Fruit fly (Drosophila melanogaster): Measurements from ENCODE around the gene CG12426.

The CG12426 gene

dm6 chr3R:27916355-27917019 is 44.3 kb upstream of the CG12426 start, which contains the start of the genes CG5003 and mRpS22 (continued):
- peak; percentile 27 for TF ChIP-seq cwo (GFP tag; optimal IDR thresholded peaks at IDR 0.05)
- TF ChIP-seq CG30431 (GFP tag; optimal IDR thresholded peaks at IDR 0.05): no peak
- TF ChIP-seq Atf-2 (GFP tag; optimal IDR thresholded peaks at IDR 0.05): no peak
- TF ChIP-seq fd64A (GFP tag; optimal IDR thresholded peaks at IDR 0.05): no peak
- no peak for TF ChIP-seq sd (tag; optimal IDR thresholded peaks at IDR 0.05)
- peak; percentile 13 for TF ChIP-seq CG15514 (GFP tag; optimal IDR thresholded peaks at IDR 0.05)
- TF ChIP-seq CG4424 (GFP tag; optimal IDR thresholded peaks at IDR 0.05): peak; percentile 69
- no peak for TF ChIP-seq CG2202 (tag; optimal IDR thresholded peaks at IDR 0.05)
- peak; percentile 3 for TF ChIP-seq Spps (tag; optimal IDR thresholded peaks at IDR 0.05)
- no peak for TF ChIP-seq jing (GFP tag; optimal IDR thresholded peaks at IDR 0.05)
- no peak for TF ChIP-seq HLH4C (GFP tag; IDR thresholded peaks at IDR 0.05; ENCODE audit: partially characterized antibody)
- TF ChIP-seq CG18764 (GFP tag; optimal IDR thresholded peaks at IDR 0.05): no peak
- TF ChIP-seq Camta (GFP tag; optimal IDR thresholded peaks at IDR 0.05): no peak
- TF ChIP-seq eve (GFP tag; optimal IDR thresholded peaks at IDR 0.05): no peak
- TF ChIP-seq btn (GFP tag; optimal IDR thresholded peaks at IDR 0.05): no peak
- TF ChIP-seq Neu2 (GFP tag; optimal IDR thresholded peaks at IDR 0.05; ENCODE audit: borderline replicate concordance): no peak
- TF ChIP-seq Chrac-16 (GFP tag; optimal IDR thresholded peaks at IDR 0.05): peak; percentile 59
- no peak for TF ChIP-seq MTF-1 (GFP tag; optimal IDR thresholded peaks at IDR 0.05; ENCODE audit: borderline replicate concordance)
- TF ChIP-seq Bgb (GFP tag; IDR thresholded peaks at IDR 0.05; ENCODE audit: partially characterized antibody): 0 out of 2 replicates have a peak, but pooled peaks have one; percentile 37
- no peak for TF ChIP-seq otp (GFP tag; IDR thresholded peaks at IDR 0.05)
- no peak for TF ChIP-seq ERR (GFP tag; optimal IDR thresholded peaks at IDR 0.05)
- peak; percentile 79 for TF ChIP-seq gem (tag; optimal IDR thresholded peaks at IDR 0.05)
- TF ChIP-seq CG2199 (GFP tag; IDR thresholded peaks at IDR 0.05): no peak
- peak; percentile 8 for TF ChIP-seq tap (tag; optimal IDR thresholded peaks at IDR 0.05)
- no peak for TF ChIP-seq CG32767 (GFP tag; IDR thresholded peaks at IDR 0.05)
- TF ChIP-seq jigr1 (GFP tag; IDR thresholded peaks at IDR 0.05): no peak
- no peak for TF ChIP-seq CG1529 (GFP tag; optimal IDR thresholded peaks at IDR 0.05)
- peak; percentile 67 for TF ChIP-seq gfzf (GFP tag; optimal IDR thresholded peaks at IDR 0.05)
- no peak for TF ChIP-seq HmgD (GFP tag; optimal IDR thresholded peaks at IDR 0.05)
- TF ChIP-seq CG7928 (GFP tag; optimal IDR thresholded peaks at IDR 0.05): no peak
- TF ChIP-seq TFAM (GFP tag; optimal IDR thresholded peaks at IDR 0.05): no peak
- TF ChIP-seq fru (optimal IDR thresholded peaks at IDR 0.05): no peak
- peak; percentile 86 for TF ChIP-seq CG30403 (GFP tag; optimal IDR thresholded peaks at IDR 0.05)
- TF ChIP-seq D (optimal IDR thresholded peaks at IDR 0.05): no peak
- peak; percentile 49 for TF ChIP-seq D (GFP tag; optimal IDR thresholded peaks at IDR 0.05)
- TF ChIP-seq HLHmδ (GFP tag; optimal IDR thresholded peaks at IDR 0.05): no peak
- no peak for TF ChIP-seq pfk (GFP tag; optimal IDR thresholded peaks at IDR 0.05)
- peak; percentile 66 for TF ChIP-seq slou (GFP tag; optimal IDR thresholded peaks at IDR 0.05)
- no peak for TF ChIP-seq Hr78 (GFP tag; optimal IDR thresholded peaks at IDR 0.05)
- TF ChIP-seq CG3838 (GFP tag; optimal IDR thresholded peaks at IDR 0.05): no peak
- no peak for TF ChIP-seq ci (GFP tag; IDR thresholded peaks at IDR 0.05)
- peak; percentile 80 for TF ChIP-seq CG10543 (GFP tag; optimal IDR thresholded peaks at IDR 0.05)
- TF ChIP-seq Rfx (GFP tag; IDR thresholded peaks at IDR 0.05): peak; percentile 68; the same call in 1 of the 2 replicates
- TF ChIP-seq wek (GFP tag; optimal IDR thresholded peaks at IDR 0.05): peak; percentile 94
- TF ChIP-seq Lim3 (GFP tag; IDR thresholded peaks at IDR 0.05): no peak
- TF ChIP-seq Atf6 (GFP tag; IDR thresholded peaks at IDR 0.05): no peak; the same call in 1 of the 2 replicates
- peak; percentile 51 for TF ChIP-seq CG12942 (GFP tag; optimal IDR thresholded peaks at IDR 0.05)
- TF ChIP-seq stc (GFP tag; IDR thresholded peaks at IDR 0.05): no peak
- TF ChIP-seq CG10462 (GFP tag; optimal IDR thresholded peaks at IDR 0.05): peak; percentile 41
- TF ChIP-seq HLH3B (GFP tag; IDR thresholded peaks at IDR 0.05): no peak
- TF ChIP-seq dm (GFP tag; optimal IDR thresholded peaks at IDR 0.05): peak; percentile 12

Data from whole organism, embryonic.